Fruit fly (Drosophila melanogaster) S2 (cell line): ENCODE results near the gene CG4080.

ENCODE experiments used
- CG8478 ChIP-seq: fragments of >200 bp; optimal IDR thresholded peaks from 2 replicates; lab custom pipeline; 2018
- CTCF ChIP-seq, 2 experiments: fragments of >200 bp; optimal IDR thresholded peaks; 2 replicates each; lab custom pipeline; 2018

The CG4080 gene

dm6 chr3L:9404497-9404896 lies 5.5 kb upstream of the CG4080 start, which contains the start of gene Cpr67B:
TSS of gene Cpr67B (plus strand) at chr3L:9404797.
- TF ChIP-seq CG8478 (lab: Kevin White, UChicago) (no peak), CTCF (optimal IDR thresholded peaks at IDR 0.05; lab: Kevin White, UChicago) (no peak)

dm6 chr3L:9402157-9402890 lies 3.3 kb upstream of the CG4080 start, which contains the start of gene eIF4E1:
TSS of gene eIF4E1 (minus strand) at chr3L:9402460.
- TF ChIP-seq CTCF (optimal IDR thresholded peaks at IDR 0.05; lab: Kevin White, UChicago), result peak in 1 of 2 experiments; percentile 12
- TF ChIP-seq CG8478 (lab: Kevin White, UChicago), result no peak

- TF ChIP-seq CG8478 (lab: Kevin White, UChicago) (no peak), CTCF (optimal IDR thresholded peaks at IDR 0.05; lab: Kevin White, UChicago) (peak in 1 of 2 experiments; percentile 36)
Measured at dm6 chr3L:9401354-9402156, 2.5 kb upstream of the CG4080 start.

dm6 chr3L:9400697-9401353 lies 1.8 kb upstream of the CG4080 start:
- no peak for TF ChIP-seq CTCF (optimal IDR thresholded peaks at IDR 0.05; lab: Kevin White, UChicago)

dm6 chr3L:9399855-9400254 lies 828 bp upstream of the CG4080 start:
- TF ChIP-seq CTCF (optimal IDR thresholded peaks at IDR 0.05; lab: Kevin White, UChicago), result no peak
- no peak for TF ChIP-seq CG8478 (lab: Kevin White, UChicago)

- TF ChIP-seq CTCF (optimal IDR thresholded peaks at IDR 0.05; lab: Kevin White, UChicago) (no peak), CG8478 (lab: Kevin White, UChicago) (no peak)
Measured at dm6 chr3L:9398435-9398981, 519 bp downstream of the CG4080 start.

dm6 chr3L:9398028-9398427 lies 999 bp downstream of the CG4080 start:
- TF ChIP-seq CG8478 (lab: Kevin White, UChicago) (no peak), CTCF (optimal IDR thresholded peaks at IDR 0.05; lab: Kevin White, UChicago) (no peak)

dm6 chr3L:9397156-9397555 lies 1.9 kb downstream of the CG4080 start:
- TF ChIP-seq CTCF (optimal IDR thresholded peaks at IDR 0.05; lab: Kevin White, UChicago) (no peak), CG8478 (lab: Kevin White, UChicago) (no peak)

- TF ChIP-seq CG8478 (lab: Kevin White, UChicago) (no peak), CTCF (optimal IDR thresholded peaks at IDR 0.05; lab: Kevin White, UChicago) (no peak)
Measured at dm6 chr3L:9396704-9397103, 2.3 kb downstream of the CG4080 start.

- TF ChIP-seq CTCF (optimal IDR thresholded peaks at IDR 0.05; lab: Kevin White, UChicago) (no peak), CG8478 (lab: Kevin White, UChicago) (no peak)
Measured at dm6 chr3L:9396038-9396437, 3.0 kb downstream of the CG4080 start.

dm6 chr3L:9391340-9391980 lies 7.6 kb downstream of the CG4080 start:
- TF ChIP-seq CG8478 (lab: Kevin White, UChicago), result no peak
- no peak for TF ChIP-seq CTCF (optimal IDR thresholded peaks at IDR 0.05; lab: Kevin White, UChicago)

- no peak for TF ChIP-seq CTCF (optimal IDR thresholded peaks at IDR 0.05; lab: Kevin White, UChicago)
Measured at dm6 chr3L:9384445-9385079, 14.5 kb downstream of the CG4080 start.

- TF ChIP-seq CG8478 (lab: Kevin White, UChicago), result no peak
- TF ChIP-seq CTCF (optimal IDR thresholded peaks at IDR 0.05; lab: Kevin White, UChicago), result no peak
Measured at dm6 chr3L:9383345-9384075, 15.5 kb downstream of the CG4080 start, which contains the start of gene Hsp27. TSS of gene Hsp27 (plus strand) at chr3L:9384063.
